Worm (Caenorhabditis elegans) whole organism, L4 larva: ENCODE data around the gene F08F8.9.
A peak's percentile ranks its signal among the peaks of the same experiment; 100 is the strongest.

Experiments
- F10B5.3 ChIP-seq: sonication (generic microtip); optimal IDR thresholded peaks from 2 replicates; lab custom pipeline; 2016; ENCODE audit warnings: mild to moderate bottlenecking, missing genetic modification characterization, missing compliant biosample characterization
- F26F4.8 ChIP-seq: fragments of 200-800 bp; sonication (Bioruptor generic); conservative IDR thresholded peaks from 2 replicates; pipeline ENCODE4 v1.3.6; 2022; ENCODE audit warnings: missing genetic modification characterization, missing compliant biosample characterization
- aha-1 ChIP-seq: fragments of 150-350 bp; peaks from one replicate; lab custom pipeline; 2014; ENCODE audit warnings: missing biosample characterization, missing genetic modification characterization
- arid-1 ChIP-seq: fragments of 200-800 bp; sonication (Bioruptor generic); conservative IDR thresholded peaks from 2 replicates; pipeline ENCODE4 v1.3.6; 2022; ENCODE audit warnings: missing genetic modification reagents, missing genetic modification characterization, missing compliant biosample characterization
- ceh-20 ChIP-seq: fragments of 200-800 bp; sonication (Bioruptor generic); IDR thresholded peaks from 2 replicates; pipeline ENCODE4 v1.3.6; 2022; ENCODE audit warnings: missing genetic modification reagents, missing genetic modification characterization, missing compliant biosample characterization
- ceh-28 ChIP-seq: fragments of 150-350 bp; optimal IDR thresholded peaks from 2 replicates; lab custom pipeline; 2014; ENCODE audit warnings: missing biosample characterization, missing genetic modification reagents, missing genetic modification characterization
- ctbp-1 ChIP-seq: fragments of 200-800 bp; sonication (Bioruptor generic); IDR thresholded peaks from 2 replicates; pipeline ENCODE4 v1.3.6; 2022; ENCODE audit warnings: missing genetic modification reagents, missing genetic modification characterization, missing compliant biosample characterization
- daf-12 ChIP-seq: fragments of 150-350 bp; optimal IDR thresholded peaks from 2 replicates; lab custom pipeline; 2014; ENCODE audit warnings: missing biosample characterization, missing genetic modification reagents, missing genetic modification characterization
- daf-16 ChIP-seq, 3 experiments: sonication (generic microtip); optimal IDR thresholded peaks; 2 replicates each; lab custom pipeline; 2016 to 2017; ENCODE audit warnings: missing genetic modification characterization in 3 of 3, missing genetic modification reagents in 3 of 3, mild to moderate bottlenecking in 2 of 3, missing compliant biosample characterization in 2 of 3, missing biosample characterization in 1 of 3, moderate library complexity in 1 of 3
- daf-19 ChIP-seq: fragments of 200-800 bp; sonication (Bioruptor generic); conservative IDR thresholded peaks from 2 replicates; pipeline ENCODE4 v1.3.6; 2022; ENCODE audit warnings: missing genetic modification characterization, missing compliant biosample characterization
- dmd-6 ChIP-seq: fragments of 200-800 bp; sonication (Bioruptor generic); IDR thresholded peaks from 2 replicates; pipeline ENCODE4 v1.3.6; 2022; ENCODE audit warnings: missing genetic modification reagents, missing genetic modification characterization, missing compliant biosample characterization
- dmd-8 ChIP-seq: fragments of 200-800 bp; sonication (Bioruptor generic); IDR thresholded peaks from 2 replicates; pipeline ENCODE4 v1.3.6; 2022; ENCODE audit warnings: missing genetic modification characterization, missing compliant biosample characterization
- dpl-1 ChIP-seq: fragments of 150-350 bp; optimal IDR thresholded peaks from 2 replicates; lab custom pipeline; 2014; ENCODE audit warnings: missing biosample characterization, missing genetic modification reagents, missing genetic modification characterization
- dve-1 ChIP-seq: sonication (generic microtip); optimal IDR thresholded peaks from 2 replicates; lab custom pipeline; 2017; ENCODE audit warnings: antibody characterized with exemption, mild to moderate bottlenecking, missing genetic modification characterization, missing compliant biosample characterization; ENCODE audit not compliant: insufficient read depth
- hif-1 ChIP-seq, 2 experiments: sonication (generic microtip); optimal IDR thresholded peaks; 2 replicates each; lab custom pipeline; 2016 to 2017; ENCODE audit warnings: missing compliant biosample characterization in 2 of 2, missing genetic modification characterization in 2 of 2, missing genetic modification reagents in 2 of 2, missing genotype in 2 of 2, mild to moderate bottlenecking in 1 of 2
- hlh-11 ChIP-seq: fragments of 200-800 bp; sonication (Bioruptor generic); optimal IDR thresholded peaks from 2 replicates; lab custom pipeline; 2018; ENCODE audit warnings: mild to moderate bottlenecking, missing genetic modification characterization, missing compliant biosample characterization
- hlh-30 ChIP-seq: sonication (generic microtip); optimal IDR thresholded peaks from 2 replicates; lab custom pipeline; 2017; ENCODE audit warnings: antibody characterized with exemption, mild to moderate bottlenecking, missing genetic modification characterization, missing compliant biosample characterization; ENCODE audit not compliant: insufficient read depth
- lim-7 ChIP-seq: fragments of 200-800 bp; sonication (Bioruptor generic); IDR thresholded peaks from 2 replicates; pipeline ENCODE4 v1.3.6; 2022; ENCODE audit warnings: missing genetic modification characterization, missing compliant biosample characterization
- lin-13 ChIP-seq: fragments of 150-350 bp; optimal IDR thresholded peaks from 2 replicates; lab custom pipeline; 2014; ENCODE audit warnings: missing biosample characterization, missing genetic modification reagents, missing genetic modification characterization
- lin-29 ChIP-seq: fragments of 200-800 bp; sonication (Bioruptor generic); IDR thresholded peaks from 2 replicates; pipeline ENCODE4 v1.3.6; 2022; ENCODE audit warnings: missing genetic modification reagents, missing genetic modification characterization, missing compliant biosample characterization
- lin-38 ChIP-seq: fragments of 200-800 bp; sonication (Bioruptor generic); IDR thresholded peaks from 2 replicates; pipeline ENCODE4 v1.3.6; 2022; ENCODE audit warnings: missing genetic modification reagents, missing genetic modification characterization, missing compliant biosample characterization
- lsy-2 ChIP-seq, 2 experiments: fragments of 150-350 bp in 1 of 2; sonication (generic microtip) in 1 of 2; optimal IDR thresholded peaks; 2 replicates each; lab custom pipeline; 2014 to 2017; ENCODE audit warnings: missing biosample characterization in 2 of 2, missing genetic modification characterization in 2 of 2
- mep-1 ChIP-seq: fragments of 150-350 bp; sonication (generic microtip); optimal IDR thresholded peaks from 3 replicates; lab custom pipeline; 2014; ENCODE audit warnings: missing biosample characterization, missing genetic modification characterization
- mes-2 ChIP-seq: sonication (generic microtip); optimal IDR thresholded peaks from 2 replicates; lab custom pipeline; 2016; ENCODE audit warnings: missing genotype, mild to moderate bottlenecking, missing genetic modification characterization, missing compliant biosample characterization; ENCODE audit not compliant: poor library complexity, severe bottlenecking
- mxl-3 ChIP-seq: fragments of 200-800 bp; sonication (Bioruptor generic); optimal IDR thresholded peaks from 2 replicates; lab custom pipeline; 2018; ENCODE audit warnings: mild to moderate bottlenecking, missing genetic modification characterization, missing compliant biosample characterization
- nhr-10 ChIP-seq: fragments of 150-350 bp; optimal IDR thresholded peaks from 2 replicates; lab custom pipeline; 2014; ENCODE audit warnings: missing biosample characterization, missing genetic modification characterization
- nhr-11 ChIP-seq: fragments of 150-350 bp; optimal IDR thresholded peaks from 2 replicates; lab custom pipeline; 2014; ENCODE audit warnings: missing biosample characterization, missing genetic modification characterization
- nhr-237 ChIP-seq: sonication (generic microtip); optimal IDR thresholded peaks from 2 replicates; lab custom pipeline; 2017; ENCODE audit warnings: missing biosample characterization, missing genetic modification characterization
- nhr-28 ChIP-seq: fragments of 150-350 bp; optimal IDR thresholded peaks from 2 replicates; lab custom pipeline; 2014; ENCODE audit warnings: missing biosample characterization, missing genetic modification characterization
- nhr-48 ChIP-seq: sonication (generic microtip); optimal IDR thresholded peaks from 2 replicates; lab custom pipeline; 2016; ENCODE audit warnings: mild to moderate bottlenecking, missing genetic modification characterization, missing compliant biosample characterization
- nhr-77 ChIP-seq: fragments of 150-350 bp; optimal IDR thresholded peaks from 2 replicates; lab custom pipeline; 2014; ENCODE audit warnings: missing biosample characterization, missing genetic modification characterization
- pha-4 ChIP-seq, 2 experiments: fragments of 150-350 bp in 1 of 2; fragments of 200-800 bp in 1 of 2; sonication (Bioruptor generic) in 1 of 2; IDR thresholded peaks in 1 of 2; optimal IDR thresholded peaks in 1 of 2; 2 replicates each; pipeline versions ENCODE4 v1.3.6 to Lab custom; 2014 to 2022; ENCODE audit warnings: missing genetic modification characterization in 2 of 2, missing genetic modification reagents in 2 of 2, missing biosample characterization in 1 of 2, missing compliant biosample characterization in 1 of 2
- php-3 ChIP-seq: fragments of 200-800 bp; sonication (Bioruptor generic); IDR thresholded peaks from 2 replicates; pipeline ENCODE4 v1.3.6; 2022; ENCODE audit warnings: missing genetic modification reagents, missing genetic modification characterization, missing compliant biosample characterization
- spr-3 ChIP-seq: fragments of 200-800 bp; sonication (Bioruptor generic); optimal IDR thresholded peaks from 2 replicates; lab custom pipeline; 2018; ENCODE audit warnings: mild to moderate bottlenecking, missing genetic modification characterization, missing compliant biosample characterization
- tra-1 ChIP-seq: fragments of 200-800 bp; sonication (Bioruptor generic); IDR thresholded peaks from 2 replicates; pipeline ENCODE4 v1.3.6; 2022; ENCODE audit warnings: missing genetic modification reagents, missing genetic modification characterization, missing compliant biosample characterization
- zfp-2 ChIP-seq: sonication (generic microtip); optimal IDR thresholded peaks from 2 replicates; lab custom pipeline; 2016; ENCODE audit warnings: mild to moderate bottlenecking, missing genetic modification characterization, missing compliant biosample characterization
- zip-11 ChIP-seq: fragments of 200-800 bp; sonication (Bioruptor generic); IDR thresholded peaks from 2 replicates; pipeline ENCODE4 v1.3.6; 2022; ENCODE audit warnings: missing genetic modification characterization, missing compliant biosample characterization

Gene F08F8.9

ce11 chrIII:7367012-7367760, 13.4 kb upstream of the F08F8.9 start, which contains the start of the genes T20B12.5 and T20B12.4:
TSS of gene T20B12.5 (minus strand) at chrIII:7367112.
TSS of gene T20B12.4 (plus strand) at chrIII:7367710.
- TF ChIP-seq php-3 (GFP tag; lab: Robert Waterston, UW) (no peak), nhr-77 (tag; lab: Kevin White, UChicago) (no peak), nhr-48 (tag; lab: Kevin White, UChicago) (no peak), spr-3 (GFP tag; lab: Kevin White, UChicago) (no peak), tra-1 (no peak), nhr-237 (no peak), ctbp-1 (GFP tag; lab: Robert Waterston, UW) (no peak), ceh-28 (tag; lab: Kevin White, UChicago) (no peak), dmd-8 (GFP tag; lab: Robert Waterston, UW) (no peak), aha-1 (no peak), lim-7 (GFP tag; lab: Robert Waterston, UW) (no peak), hlh-30 (tag; lab: Kevin White, UChicago) (no peak)

ce11 chrIII:7365602-7366001, 11.8 kb upstream of the F08F8.9 start, which contains the start of gene F08F8.11:
TSS of gene F08F8.11 (plus strand) at chrIII:7365902.
- TF ChIP-seq php-3 (GFP tag; lab: Robert Waterston, UW) (no peak), daf-19 (GFP tag; lab: Robert Waterston, UW) (no peak), aha-1 (peak; percentile 84)

- TF ChIP-seq arid-1 (GFP tag; lab: Robert Waterston, UW) = 0 out of 2 replicates have a peak, but pooled peaks have one; percentile 30
- TF ChIP-seq F10B5.3 (tag; lab: Kevin White, UChicago) = no peak
- peak in 1 of 2 experiments; percentile 40 for TF ChIP-seq lsy-2 (tag; optimal IDR thresholded peaks at IDR 0.05; lab: Kevin White, UChicago)
- peak; percentile 73 for TF ChIP-seq dpl-1 (GFP tag; lab: Kevin White, UChicago)
- TF ChIP-seq mes-2 = peak; percentile 86
- no peak for TF ChIP-seq daf-12 (tag; lab: Kevin White, UChicago)
Measured at ce11 chrIII:7359037-7359548, 5.3 kb upstream of the F08F8.9 start, which contains the start of the genes eco-1 and hmgr-1. TSS of gene eco-1 (minus strand) at chrIII:7359095. TSS of gene hmgr-1 (plus strand) at chrIII:7359498.

- TF ChIP-seq nhr-28 = peak; percentile 63
- no peak for TF ChIP-seq lin-38
- TF ChIP-seq nhr-48 (tag; lab: Kevin White, UChicago) = no peak
- TF ChIP-seq hif-1 (tag; optimal IDR thresholded peaks at IDR 0.05; lab: Kevin White, UChicago) = peak in 1 of 2 experiments; percentile 92
- TF ChIP-seq nhr-11 (tag; lab: Kevin White, UChicago) = peak; percentile 12
- 0 out of 2 replicates have a peak, but pooled peaks have one; percentile 42 for TF ChIP-seq ceh-20 (GFP tag; lab: Robert Waterston, UW)
- peak; percentile 51; the same call in 1 of the 2 replicates for TF ChIP-seq dmd-6
- TF ChIP-seq dve-1 = peak; percentile 24
- peak; percentile 15 for TF ChIP-seq mxl-3 (GFP tag; lab: Kevin White, UChicago)
- TF ChIP-seq hlh-11 (tag; lab: Kevin White, UChicago) = peak; percentile 72
- peak; percentile 32 for TF ChIP-seq lin-13 (GFP tag; lab: Kevin White, UChicago)
- TF ChIP-seq nhr-10 (tag; lab: Kevin White, UChicago) = no peak
- TF ChIP-seq hlh-30 (tag; lab: Kevin White, UChicago) = peak; percentile 40
- TF ChIP-seq F26F4.8 (GFP tag; lab: Robert Waterston, UW) = no peak
- no peak for TF ChIP-seq zip-11 (GFP tag; lab: Robert Waterston, UW)
- no peak for TF ChIP-seq zfp-2 (tag; lab: Kevin White, UChicago)
- TF ChIP-seq mep-1 (tag; lab: Kevin White, UChicago) = peak; percentile 36
- peak in 1 of 2 experiments; percentile 80 for TF ChIP-seq daf-16 (GFP tag; optimal IDR thresholded peaks at IDR 0.05; lab: Kevin White, UChicago)
- TF ChIP-seq daf-16 (tag; optimal IDR thresholded peaks at IDR 0.05; lab: Kevin White, UChicago) = peak; percentile 60
- peak; percentile 93 for TF ChIP-seq aha-1
- no peak for TF ChIP-seq pha-4 (GFP tag; IDR thresholded peaks at IDR 0.05; lab: Robert Waterston, UW)
- peak; percentile 80 for TF ChIP-seq pha-4 (tag; optimal IDR thresholded peaks at IDR 0.05; lab: Kevin White, UChicago)
- TF ChIP-seq lin-29 = no peak
Measured at ce11 chrIII:7358627-7359026, 4.9 kb upstream of the F08F8.9 start.
